Fruit fly (Drosophila melanogaster) whole organism, embryonic: ENCODE results near the gene CG14650.

Experiments
- Ada2b ChIP-seq: fragments of 200-800 bp; sonication (Bioruptor generic); IDR thresholded peaks from 2 replicates; pipeline ENCODE4 v1.3.6; 2022; ENCODE audit warnings: missing biosample characterization, missing genetic modification characterization
- Awh ChIP-seq: fragments of 200-800 bp; sonication (Bioruptor generic); IDR thresholded peaks from 2 replicates; pipeline ENCODE4, ENCODE4 v1.3.6; 2022; ENCODE audit warnings: missing biosample characterization, missing genetic modification characterization
- CG10274 ChIP-seq: fragments of 200-800 bp; sonication (Bioruptor generic); optimal IDR thresholded peaks from 3 replicates; lab custom pipeline; 2017; ENCODE audit warnings: missing biosample characterization, mild to moderate bottlenecking, missing genetic modification characterization
- CG18476 ChIP-seq: fragments of 200-800 bp; sonication (Bioruptor generic); optimal IDR thresholded peaks from 2 replicates; lab custom pipeline; 2016; ENCODE audit warnings: missing biosample characterization, mild to moderate bottlenecking, missing genetic modification characterization
- MTF-1 ChIP-seq: fragments of 200-800 bp; sonication (Bioruptor generic); optimal IDR thresholded peaks from 2 replicates; lab custom pipeline; 2018; ENCODE audit warnings: missing biosample characterization, mild to moderate bottlenecking, missing genetic modification characterization, borderline replicate concordance
- h ChIP-seq: fragments of >200 bp; optimal IDR thresholded peaks from 2 replicates; lab custom pipeline; 2017
- oc ChIP-seq: fragments of 200-800 bp; sonication (Bioruptor generic); optimal IDR thresholded peaks from 2 replicates; lab custom pipeline; 2018; ENCODE audit warnings: missing biosample characterization, mild to moderate bottlenecking, missing genetic modification characterization, moderate library complexity

- no peak for TF ChIP-seq CG18476 (GFP tag; lab: Kevin White, UChicago)
- no peak for TF ChIP-seq MTF-1 (GFP tag; lab: Kevin White, UChicago)
- no peak for TF ChIP-seq Awh
- no peak for TF ChIP-seq h (lab: Kevin White, UChicago)
- TF ChIP-seq oc (tag; lab: Kevin White, UChicago): no peak
- no peak for TF ChIP-seq CG10274 (GFP tag; lab: Kevin White, UChicago)
- TF ChIP-seq Ada2b: no peak
Observed at dm6 chr3R:4419482-4419881, 17.7 kb upstream of the CG14650 start, which contains the start of gene CG32944.
